Worm (Caenorhabditis elegans): Measurements from ENCODE around the gene fipr-11.

- no peak for TF ChIP-seq ama-1 (optimal IDR thresholded peaks at IDR 0.05)
- TF ChIP-seq nhr-237 (tag; optimal IDR thresholded peaks at IDR 0.05): no peak
- no peak for TF ChIP-seq mml-1 (tag; optimal IDR thresholded peaks at IDR 0.05)
- no peak for TF ChIP-seq R02D3.7 (tag; optimal IDR thresholded peaks at IDR 0.05)
- TF ChIP-seq elt-3 (tag; optimal IDR thresholded peaks at IDR 0.05): no peak
- no peak for TF ChIP-seq ztf-11 (tag; optimal IDR thresholded peaks at IDR 0.05)
- no peak for TF ChIP-seq snpc-4 (tag; optimal IDR thresholded peaks at IDR 0.05)
- no peak for TF ChIP-seq nhr-25 (tag; optimal IDR thresholded peaks at IDR 0.05)
- TF ChIP-seq nhr-12 (tag; optimal IDR thresholded peaks at IDR 0.05): no peak
Observed at ce11 chrV:9921288-9921687, 15.3 kb upstream of the fipr-11 start, which contains the start of gene ceh-75.

Data from whole organism, L3 larva.